Comparison of ENCODE assay signal across 1 fruit fly cellular context in the genomic region with DNA sequence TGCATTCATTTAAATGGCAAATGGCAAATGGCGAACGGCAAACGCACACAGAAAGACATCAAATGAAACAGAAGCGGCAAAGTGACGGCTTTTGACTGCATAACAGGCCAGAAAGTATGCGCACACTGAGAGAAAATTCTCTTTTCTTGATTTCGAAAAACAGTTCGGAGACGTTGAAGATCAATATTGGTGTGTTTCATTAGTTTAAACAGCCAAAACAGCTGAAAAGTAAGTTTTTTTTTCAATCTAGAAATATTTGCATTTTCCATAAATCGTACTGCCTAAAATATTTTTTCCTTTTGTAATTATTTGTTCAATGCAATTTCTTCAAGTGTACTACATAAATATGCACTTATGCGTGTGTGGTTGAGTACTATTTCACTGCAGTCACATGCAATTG.
TF ChIP-seq lines count a peak whose summit lies in the region.

No protein-coding gene starts in this region.

TF ChIP-seq in whole organism, embryonic, 481 proteins besides CTCF, POLR2A, EP300 and RAD21 (continued from another document):
- peak; percentile 14; the same call in 1 of the 2 replicates for TF ChIP-seq sisA (GFP tag; IDR thresholded peaks at IDR 0.05; lab: Robert Waterston, UW)
- no peak for TF ChIP-seq CG1647 (GFP tag; optimal IDR thresholded peaks at IDR 0.05; lab: Kevin White, UChicago)
- no peak for TF ChIP-seq Jarid2 (GFP tag; optimal IDR thresholded peaks at IDR 0.05; lab: Kevin White, UChicago)
- TF ChIP-seq yki (optimal IDR thresholded peaks at IDR 0.05; lab: Kevin White, UChicago): no peak
- no peak for TF ChIP-seq CG6175 (GFP tag; IDR thresholded peaks at IDR 0.05; lab: Robert Waterston, UW)
- TF ChIP-seq CG17829 (tag; optimal IDR thresholded peaks at IDR 0.05; lab: Kevin White, UChicago): no peak
- no peak for TF ChIP-seq CG18599 (GFP tag; optimal IDR thresholded peaks at IDR 0.05; lab: Kevin White, UChicago)
- TF ChIP-seq CG6689 (GFP tag; IDR thresholded peaks at IDR 0.05; lab: Robert Waterston, UW): 0 out of 2 replicates have a peak, but pooled peaks have one; percentile 14
- TF ChIP-seq unc-4 (GFP tag; IDR thresholded peaks at IDR 0.05; lab: Robert Waterston, UW; ENCODE audit: partially characterized antibody): no peak
- no peak for TF ChIP-seq YL-1 (GFP tag; optimal IDR thresholded peaks at IDR 0.05; lab: Kevin White, UChicago)
- no peak for TF ChIP-seq otp (GFP tag; IDR thresholded peaks at IDR 0.05; lab: Robert Waterston, UW)
- no peak for TF ChIP-seq dmrt11E (tag; optimal IDR thresholded peaks at IDR 0.05; lab: Kevin White, UChicago)
- no peak for TF ChIP-seq CG33213 (GFP tag; optimal IDR thresholded peaks at IDR 0.05; lab: Kevin White, UChicago)
- no peak for TF ChIP-seq cas (GFP tag; IDR thresholded peaks at IDR 0.05; lab: Robert Waterston, UW)
- TF ChIP-seq dmrt99B (tag; optimal IDR thresholded peaks at IDR 0.05; lab: Kevin White, UChicago): peak; percentile 38
- 0 out of 3 replicates have a peak, but pooled peaks have one; percentile 19 for TF ChIP-seq dysf (GFP tag; IDR thresholded peaks at IDR 0.05; lab: Robert Waterston, UW)
- TF ChIP-seq gem (tag; optimal IDR thresholded peaks at IDR 0.05; lab: Kevin White, UChicago): peak; percentile 36
- TF ChIP-seq CG10267 (tag; optimal IDR thresholded peaks at IDR 0.05; lab: Kevin White, UChicago): no peak
- TF ChIP-seq hkb (optimal IDR thresholded peaks at IDR 0.05; lab: Kevin White, UChicago): no peak
- TF ChIP-seq hkb (GFP tag; IDR thresholded peaks at IDR 0.05; lab: Robert Waterston, UW): 0 out of 2 replicates have a peak, but pooled peaks have one; percentile 15
- no peak for TF ChIP-seq Fer3 (tag; optimal IDR thresholded peaks at IDR 0.05; lab: Kevin White, UChicago)
- peak; percentile 10 for TF ChIP-seq Med (GFP tag; lab: Kevin White, UChicago)
- TF ChIP-seq fd3F (GFP tag; optimal IDR thresholded peaks at IDR 0.05; lab: Kevin White, UChicago): no peak
- no peak for TF ChIP-seq btn (GFP tag; optimal IDR thresholded peaks at IDR 0.05; lab: Kevin White, UChicago)
- TF ChIP-seq Sox102F (GFP tag; optimal IDR thresholded peaks at IDR 0.05; lab: Kevin White, UChicago): peak; percentile 44
- 0 out of 2 replicates have a peak, but pooled peaks have one; percentile 50 for TF ChIP-seq Drgx (GFP tag; IDR thresholded peaks at IDR 0.05; lab: Robert Waterston, UW)
- TF ChIP-seq CG15011 (GFP tag; optimal IDR thresholded peaks at IDR 0.05; lab: Kevin White, UChicago): no peak
- TF ChIP-seq Scr (GFP tag; IDR thresholded peaks at IDR 0.05; lab: Robert Waterston, UW; ENCODE audit: partially characterized antibody): no peak
- no peak for TF ChIP-seq Ssrp (tag; optimal IDR thresholded peaks at IDR 0.05; lab: Kevin White, UChicago)
- peak; percentile 2 for TF ChIP-seq CG2678 (tag; optimal IDR thresholded peaks at IDR 0.05; lab: Kevin White, UChicago)
- TF ChIP-seq eve (GFP tag; optimal IDR thresholded peaks at IDR 0.05; lab: Kevin White, UChicago): peak in 1 of 2 experiments; percentile 64
- TF ChIP-seq Dfd (GFP tag; optimal IDR thresholded peaks at IDR 0.05; lab: Kevin White, UChicago): no peak
- TF ChIP-seq CG17361 (GFP tag; IDR thresholded peaks at IDR 0.05; lab: Robert Waterston, UW): no peak
- TF ChIP-seq Mrtf (GFP tag; IDR thresholded peaks at IDR 0.05; lab: Robert Waterston, UW): no peak
- TF ChIP-seq CG1603 (tag; optimal IDR thresholded peaks at IDR 0.05; lab: Kevin White, UChicago): no peak
- peak; percentile 15 for TF ChIP-seq unpg (GFP tag; optimal IDR thresholded peaks at IDR 0.05; lab: Kevin White, UChicago)
- no peak for TF ChIP-seq CG6813 (GFP tag; optimal IDR thresholded peaks at IDR 0.05; lab: Kevin White, UChicago)
- TF ChIP-seq nmo (GFP tag; optimal IDR thresholded peaks at IDR 0.05; lab: Kevin White, UChicago): peak; percentile 21
- TF ChIP-seq CG30403 (GFP tag; optimal IDR thresholded peaks at IDR 0.05; lab: Kevin White, UChicago): peak; percentile 9
- no peak for TF ChIP-seq lola (GFP tag; optimal IDR thresholded peaks at IDR 0.05; lab: Kevin White, UChicago)
- no peak for TF ChIP-seq CG8388 (GFP tag; optimal IDR thresholded peaks at IDR 0.05; lab: Kevin White, UChicago)
- TF ChIP-seq br (optimal IDR thresholded peaks at IDR 0.05; lab: Kevin White, UChicago): no peak
- TF ChIP-seq esg (GFP tag; conservative IDR thresholded peaks at IDR 0.05; lab: Robert Waterston, UW): no peak
- TF ChIP-seq prd (optimal IDR thresholded peaks at IDR 0.05; lab: Kevin White, UChicago): no peak
- TF ChIP-seq prd (GFP tag; IDR thresholded peaks at IDR 0.05; lab: Robert Waterston, UW): 0 out of 3 replicates have a peak, but pooled peaks have one; percentile 24
- TF ChIP-seq CG15269 (tag; optimal IDR thresholded peaks at IDR 0.05; lab: Kevin White, UChicago): peak; percentile 27
- TF ChIP-seq CG7839 (tag; optimal IDR thresholded peaks at IDR 0.05; lab: Kevin White, UChicago): no peak
- TF ChIP-seq twi (tag; optimal IDR thresholded peaks at IDR 0.05; lab: Kevin White, UChicago): no peak
- TF ChIP-seq CG11504 (tag; optimal IDR thresholded peaks at IDR 0.05; lab: Kevin White, UChicago): peak; percentile 37
- TF ChIP-seq wdn (GFP tag; IDR thresholded peaks at IDR 0.05; lab: Robert Waterston, UW): no peak
- no peak for TF ChIP-seq CG1602 (GFP tag; optimal IDR thresholded peaks at IDR 0.05; lab: Kevin White, UChicago)
- no peak for TF ChIP-seq odd (GFP tag; optimal IDR thresholded peaks at IDR 0.05; lab: Kevin White, UChicago)
- TF ChIP-seq Elba2 (GFP tag; optimal IDR thresholded peaks at IDR 0.05; lab: Kevin White, UChicago): no peak
- no peak for TF ChIP-seq CG11093 (GFP tag; IDR thresholded peaks at IDR 0.05; lab: Robert Waterston, UW)
- peak; percentile 20 for TF ChIP-seq CG17359 (tag; optimal IDR thresholded peaks at IDR 0.05; lab: Kevin White, UChicago)
- TF ChIP-seq salm (tag; optimal IDR thresholded peaks at IDR 0.05; lab: Kevin White, UChicago): no peak
- 0 out of 2 replicates have a peak, but pooled peaks have one; percentile 26 for TF ChIP-seq slbo (GFP tag; IDR thresholded peaks at IDR 0.05; lab: Robert Waterston, UW)
- TF ChIP-seq Ptx1 (GFP tag; IDR thresholded peaks at IDR 0.05; lab: Robert Waterston, UW): peak; percentile 30; the same call in 1 of the 2 replicates
- no peak for TF ChIP-seq Myb (GFP tag; optimal IDR thresholded peaks at IDR 0.05; lab: Kevin White, UChicago)
- no peak for TF ChIP-seq sr (GFP tag; IDR thresholded peaks at IDR 0.05; lab: Robert Waterston, UW)
- TF ChIP-seq Atf3 (GFP tag; optimal IDR thresholded peaks at IDR 0.05; lab: Kevin White, UChicago): no peak
- 0 out of 3 replicates have a peak, but pooled peaks have one; percentile 32 for TF ChIP-seq row (GFP tag; IDR thresholded peaks at IDR 0.05; lab: Robert Waterston, UW)
- no peak for TF ChIP-seq Spps (tag; optimal IDR thresholded peaks at IDR 0.05; lab: Kevin White, UChicago)
- no peak for TF ChIP-seq disco-r (GFP tag; optimal IDR thresholded peaks at IDR 0.05; lab: Kevin White, UChicago)
- TF ChIP-seq CG7786 (GFP tag; optimal IDR thresholded peaks at IDR 0.05; lab: Kevin White, UChicago): no peak
- TF ChIP-seq stc (GFP tag; IDR thresholded peaks at IDR 0.05; lab: Robert Waterston, UW): no peak
- TF ChIP-seq CG34422 (GFP tag; IDR thresholded peaks at IDR 0.05; lab: Robert Waterston, UW): no peak
- peak; percentile 74 for TF ChIP-seq sens (GFP tag; lab: Kevin White, UChicago)
- TF ChIP-seq cato (GFP tag; optimal IDR thresholded peaks at IDR 0.05; lab: Kevin White, UChicago; ENCODE audit: borderline replicate concordance): no peak
- TF ChIP-seq HLH3B (GFP tag; IDR thresholded peaks at IDR 0.05; lab: Robert Waterston, UW): no peak
- TF ChIP-seq Eip74EF (GFP tag; optimal IDR thresholded peaks at IDR 0.05; lab: Kevin White, UChicago): no peak
- TF ChIP-seq CG7987 (GFP tag; optimal IDR thresholded peaks at IDR 0.05; lab: Kevin White, UChicago): no peak
- TF ChIP-seq CG10366 (GFP tag; IDR thresholded peaks at IDR 0.05; lab: Robert Waterston, UW): peak; percentile 36; the same call in 1 of the 2 replicates
- no peak for TF ChIP-seq jigr1 (GFP tag; IDR thresholded peaks at IDR 0.05; lab: Robert Waterston, UW)
- TF ChIP-seq CG14965 (GFP tag; optimal IDR thresholded peaks at IDR 0.05; lab: Kevin White, UChicago; ENCODE audit: borderline replicate concordance): no peak
- no peak for TF ChIP-seq CG10147 (GFP tag; optimal IDR thresholded peaks at IDR 0.05; lab: Kevin White, UChicago)
- peak in 1 of 2 experiments; percentile 37 for TF ChIP-seq Hr51 (GFP tag; optimal IDR thresholded peaks at IDR 0.05; lab: Kevin White, UChicago)
- TF ChIP-seq Mes4 (GFP tag; optimal IDR thresholded peaks at IDR 0.05; lab: Kevin White, UChicago): no peak
